Fruit fly (Drosophila melanogaster) whole organism, prepupa: ENCODE measurements around the gene CG43155.

Experiments
- CG8632 ChIP-seq: fragments of 200-800 bp; sonication (Bioruptor generic); optimal IDR thresholded peaks from 3 replicates; lab custom pipeline; 2016; ENCODE audit warnings: missing biosample characterization, missing genetic modification characterization
- Lpt ChIP-seq: fragments of 200-800 bp; sonication (Bioruptor generic); optimal IDR thresholded peaks from 3 replicates; lab custom pipeline; 2016; ENCODE audit warnings: missing biosample characterization, missing genetic modification characterization
- fkh ChIP-seq: fragments of 200-800 bp; sonication (Bioruptor generic); optimal IDR thresholded peaks from 3 replicates; lab custom pipeline; 2017; ENCODE audit warnings: missing biosample characterization, mild to moderate bottlenecking, missing genetic modification characterization, moderate library complexity

dm6 chrX:11501221-11501961 is 41.8 kb downstream of the CG43155 start:
- TF ChIP-seq Lpt (GFP tag; lab: Kevin White, UChicago) (no peak), fkh (peak; percentile 42), CG8632 (no peak)
